Fruit fly (Drosophila melanogaster) whole organism, embryonic: ENCODE results near the gene Gr98d.

ENCODE experiments used
- Ada2b ChIP-seq: fragments of 200-800 bp; sonication (Bioruptor generic); IDR thresholded peaks from 2 replicates; pipeline ENCODE4 v1.3.6; 2022; ENCODE audit warnings: missing biosample characterization, missing genetic modification characterization
- Asciz ChIP-seq: fragments of 200-800 bp; sonication (Bioruptor generic); optimal IDR thresholded peaks from 2 replicates; lab custom pipeline; 2017; ENCODE audit warnings: missing biosample characterization, mild to moderate bottlenecking, missing genetic modification characterization, missing genetic modification reagents
- B-H2 ChIP-seq: fragments of 200-800 bp; sonication (Bioruptor generic); optimal IDR thresholded peaks from 2 replicates; lab custom pipeline; 2018; ENCODE audit warnings: missing biosample characterization, mild to moderate bottlenecking, missing genetic modification characterization
- Blimp-1 ChIP-seq: fragments of 200-800 bp; sonication (Bioruptor generic); optimal IDR thresholded peaks from 3 replicates; lab custom pipeline; 2018; ENCODE audit warnings: missing biosample characterization, missing genetic modification characterization, mild to moderate bottlenecking, moderate library complexity, missing genetic modification reagents
- CG10543 ChIP-seq: fragments of 200-800 bp; sonication (Bioruptor generic); optimal IDR thresholded peaks from 3 replicates; lab custom pipeline; 2017; ENCODE audit warnings: missing biosample characterization, mild to moderate bottlenecking, missing genetic modification characterization, moderate library complexity
- CG11504 ChIP-seq: fragments of 200-800 bp; sonication (Bioruptor generic); optimal IDR thresholded peaks from 3 replicates; lab custom pipeline; 2019; ENCODE audit warnings: missing biosample characterization, mild to moderate bottlenecking, missing genetic modification characterization, moderate library complexity
- CG1233 ChIP-seq: fragments of 200-800 bp; sonication (Bioruptor generic); optimal IDR thresholded peaks from 4 replicates; lab custom pipeline; 2018; ENCODE audit warnings: missing biosample characterization, mild to moderate bottlenecking, missing genetic modification characterization
- CG12769 ChIP-seq: fragments of 200-800 bp; sonication (Bioruptor generic); optimal IDR thresholded peaks from 2 replicates; lab custom pipeline; 2019; ENCODE audit warnings: missing biosample characterization, mild to moderate bottlenecking, missing genetic modification characterization, moderate library complexity
- CG13287 ChIP-seq: fragments of 200-800 bp; sonication (Bioruptor generic); IDR thresholded peaks from 2 replicates; pipeline ENCODE4 v1.3.6; 2022; ENCODE audit warnings: missing biosample characterization, missing genetic modification characterization; ENCODE audit not compliant: partially characterized antibody
- CG14965 ChIP-seq: fragments of 200-800 bp; sonication (Bioruptor generic); optimal IDR thresholded peaks from 2 replicates; lab custom pipeline; 2016; ENCODE audit warnings: missing biosample characterization, missing genetic modification characterization, borderline replicate concordance
- CG15073 ChIP-seq: fragments of 200-800 bp; sonication (Bioruptor generic); optimal IDR thresholded peaks from 2 replicates; lab custom pipeline; 2016; ENCODE audit warnings: missing biosample characterization, missing genetic modification characterization
- CG1529 ChIP-seq: fragments of 200-800 bp; sonication (Bioruptor generic); optimal IDR thresholded peaks from 3 replicates; lab custom pipeline; 2018; ENCODE audit warnings: missing biosample characterization, missing genetic modification characterization
- CG1602 ChIP-seq: fragments of 200-800 bp; sonication (Bioruptor generic); optimal IDR thresholded peaks from 3 replicates; lab custom pipeline; 2016; ENCODE audit warnings: missing biosample characterization, missing genetic modification characterization
- CG18764 ChIP-seq: fragments of 200-800 bp; sonication (Bioruptor generic); optimal IDR thresholded peaks from 3 replicates; lab custom pipeline; 2016; ENCODE audit warnings: missing biosample characterization, missing genetic modification characterization
- CG34224 ChIP-seq: fragments of 200-800 bp; sonication (Bioruptor generic); IDR thresholded peaks from 3 replicates; pipeline ENCODE4 v1.3.6; 2022; ENCODE audit warnings: missing biosample characterization, missing genetic modification characterization; ENCODE audit not compliant: partially characterized antibody
- CG42726 ChIP-seq: fragments of 200-800 bp; sonication (Bioruptor generic); IDR thresholded peaks from 2 replicates; pipeline ENCODE4 v1.3.6; 2022; ENCODE audit warnings: missing biosample characterization, missing genetic modification characterization; ENCODE audit not compliant: partially characterized antibody
- CG43689 ChIP-seq: fragments of 200-800 bp; sonication (Bioruptor generic); IDR thresholded peaks from 2 replicates; pipeline ENCODE4 v1.3.6; 2022; ENCODE audit warnings: missing biosample characterization, missing genetic modification characterization
- CG6791 ChIP-seq: fragments of 200-800 bp; sonication (Bioruptor generic); IDR thresholded peaks from 3 replicates; pipeline ENCODE4 v1.3.6; 2022; ENCODE audit warnings: missing biosample characterization, missing genetic modification characterization; ENCODE audit not compliant: partially characterized antibody
- CG7786 ChIP-seq: fragments of 200-800 bp; sonication (Bioruptor generic); optimal IDR thresholded peaks from 2 replicates; lab custom pipeline; 2016; ENCODE audit warnings: missing biosample characterization, missing genetic modification characterization
- CG8281 ChIP-seq: fragments of 200-800 bp; sonication (Bioruptor generic); optimal IDR thresholded peaks from 2 replicates; lab custom pipeline; 2018; ENCODE audit warnings: missing biosample characterization, mild to moderate bottlenecking, missing genetic modification characterization, moderate library complexity
- CG9817 ChIP-seq: fragments of 200-800 bp; sonication (Bioruptor generic); optimal IDR thresholded peaks from 2 replicates; lab custom pipeline; 2018; ENCODE audit warnings: missing biosample characterization, mild to moderate bottlenecking, missing genetic modification characterization, moderate library complexity
- CoRest ChIP-seq: fragments of 200-800 bp; sonication (Bioruptor generic); optimal IDR thresholded peaks from 3 replicates; lab custom pipeline; 2018; ENCODE audit warnings: missing biosample characterization, mild to moderate bottlenecking, missing genetic modification characterization, moderate library complexity
- D19B ChIP-seq: fragments of 200-800 bp; sonication (Bioruptor generic); optimal IDR thresholded peaks from 2 replicates; lab custom pipeline; 2017; ENCODE audit warnings: missing biosample characterization, mild to moderate bottlenecking, missing genetic modification characterization
- Eip74EF ChIP-seq, 2 experiments: fragments of 200-800 bp in 1 of 2; fragments of >200 bp in 1 of 2; sonication (Bioruptor generic) in 1 of 2; optimal IDR thresholded peaks; 2 replicates each; lab custom pipeline; 2017 to 2019; ENCODE audit warnings: missing biosample characterization in 2 of 2, missing genetic modification characterization in 2 of 2, mild to moderate bottlenecking in 1 of 2, moderate library complexity in 1 of 2
- Elba2 ChIP-seq: fragments of 200-800 bp; sonication (Bioruptor generic); optimal IDR thresholded peaks from 3 replicates; lab custom pipeline; 2016; ENCODE audit warnings: missing biosample characterization, missing genetic modification characterization
- NC2α ChIP-seq: fragments of 200-800 bp; sonication (Bioruptor generic); optimal IDR thresholded peaks from 2 replicates; lab custom pipeline; 2016; ENCODE audit warnings: missing biosample characterization, missing genetic modification characterization
- Nf-YC ChIP-seq: fragments of 200-800 bp; optimal IDR thresholded peaks from 3 replicates; lab custom pipeline; 2019; ENCODE audit warnings: missing biosample characterization, mild to moderate bottlenecking, missing genetic modification characterization, moderate library complexity
- Six4 ChIP-seq: fragments of 200-800 bp; sonication (Bioruptor generic); optimal IDR thresholded peaks from 2 replicates; lab custom pipeline; 2016; ENCODE audit warnings: missing biosample characterization, missing genetic modification characterization
- Trl ChIP-seq, 3 experiments: fragments of >200 bp in 2 of 3; fragments of 200-800 bp in 1 of 3; sonication (Bioruptor generic) in 1 of 3; optimal IDR thresholded peaks; 2 replicates in 1 of 3; 3 replicates in 2 of 3; lab custom pipeline; 2016 to 2017; ENCODE audit warnings: missing biosample characterization in 1 of 3, missing genetic modification characterization in 1 of 3
- Vsx1 ChIP-seq: fragments of 200-800 bp; sonication (Bioruptor generic); optimal IDR thresholded peaks from 2 replicates; lab custom pipeline; 2017; ENCODE audit warnings: missing biosample characterization, mild to moderate bottlenecking, missing genetic modification characterization, missing genetic modification reagents
- ato ChIP-seq: fragments of 200-800 bp; sonication (Bioruptor generic); IDR thresholded peaks from 2 replicates; pipeline ENCODE4 v1.3.6; 2022; ENCODE audit warnings: missing biosample characterization, missing genetic modification characterization; ENCODE audit not compliant: partially characterized antibody
- croc ChIP-seq: fragments of 200-800 bp; sonication (Bioruptor generic); conservative IDR thresholded peaks from 3 replicates; pipeline ENCODE4 v1.3.6; 2022; ENCODE audit warnings: missing biosample characterization, missing genetic modification characterization
- crol ChIP-seq: fragments of 200-800 bp; sonication (Bioruptor generic); IDR thresholded peaks from 2 replicates; pipeline ENCODE4 v1.3.6; 2022; ENCODE audit warnings: missing biosample characterization, missing genetic modification characterization
- emc ChIP-seq: fragments of 200-800 bp; sonication (Bioruptor generic); optimal IDR thresholded peaks from 2 replicates; lab custom pipeline; 2016; ENCODE audit warnings: missing biosample characterization, missing genetic modification characterization
- grau ChIP-seq: fragments of 200-800 bp; optimal IDR thresholded peaks from 3 replicates; lab custom pipeline; 2019; ENCODE audit warnings: missing biosample characterization, mild to moderate bottlenecking, missing genetic modification characterization, moderate library complexity
- h ChIP-seq: fragments of >200 bp; optimal IDR thresholded peaks from 2 replicates; lab custom pipeline; 2017
- hbn ChIP-seq: fragments of 200-800 bp; sonication (Bioruptor generic); IDR thresholded peaks from 2 replicates; pipeline ENCODE4 v1.3.6; 2022; ENCODE audit warnings: missing biosample characterization, missing genetic modification characterization; ENCODE audit not compliant: partially characterized antibody
- hth ChIP-seq: fragments of >200 bp; optimal IDR thresholded peaks from 2 replicates; lab custom pipeline; 2017; ENCODE audit warnings: inconsistent platforms
- lab ChIP-seq: fragments of 200-800 bp; sonication (Bioruptor generic); optimal IDR thresholded peaks from 3 replicates; lab custom pipeline; 2017; ENCODE audit warnings: missing biosample characterization, missing genetic modification characterization, mild to moderate bottlenecking, moderate library complexity, missing genetic modification reagents
- nau ChIP-seq: fragments of 200-800 bp; sonication (Bioruptor generic); optimal IDR thresholded peaks from 3 replicates; lab custom pipeline; 2017; ENCODE audit warnings: missing biosample characterization, mild to moderate bottlenecking, missing genetic modification characterization, missing genetic modification reagents
- nerfin-2 ChIP-seq: fragments of 200-800 bp; sonication (Bioruptor generic); IDR thresholded peaks from 2 replicates; pipeline ENCODE4 v1.3.6; 2022; ENCODE audit warnings: missing biosample characterization, missing genetic modification characterization; ENCODE audit not compliant: partially characterized antibody
- nom ChIP-seq: fragments of 200-800 bp; sonication (Bioruptor generic); optimal IDR thresholded peaks from 2 replicates; lab custom pipeline; 2017; ENCODE audit warnings: missing biosample characterization, missing genetic modification characterization, mild to moderate bottlenecking, moderate library complexity, missing genetic modification reagents
- psq ChIP-seq: fragments of 200-800 bp; sonication (Bioruptor generic); optimal IDR thresholded peaks from 2 replicates; lab custom pipeline; 2017; ENCODE audit warnings: missing biosample characterization, missing genetic modification characterization
- rib ChIP-seq: fragments of 200-800 bp; sonication (Bioruptor generic); IDR thresholded peaks from 2 replicates; pipeline ENCODE4 v1.3.6; 2022; ENCODE audit warnings: missing biosample characterization, missing genetic modification characterization
- sd ChIP-seq: fragments of 200-800 bp; sonication (Bioruptor generic); optimal IDR thresholded peaks from 3 replicates; lab custom pipeline; 2018; ENCODE audit warnings: missing biosample characterization, mild to moderate bottlenecking, missing genetic modification characterization, moderate library complexity
- sob ChIP-seq: fragments of 200-800 bp; sonication (Bioruptor generic); IDR thresholded peaks from 2 replicates; pipeline ENCODE4 v1.3.6; 2022; ENCODE audit warnings: missing biosample characterization, missing genetic modification characterization
- sug ChIP-seq: fragments of 200-800 bp; optimal IDR thresholded peaks from 2 replicates; lab custom pipeline; 2019; ENCODE audit warnings: missing biosample characterization, mild to moderate bottlenecking, missing genetic modification characterization, moderate library complexity
- tio ChIP-seq: fragments of 200-800 bp; sonication (Bioruptor generic); optimal IDR thresholded peaks from 2 replicates; lab custom pipeline; 2017; ENCODE audit warnings: missing biosample characterization, missing genetic modification characterization, inconsistent platforms

Gr98d gene

dm6 chr3R:27580274-27581011, 34.6 kb downstream of the Gr98d start (continued):
- TF ChIP-seq Blimp-1 (GFP tag; lab: Kevin White, UChicago): no peak
- no peak for TF ChIP-seq Elba2
- peak; percentile 14 for TF ChIP-seq CG12769
- no peak for TF ChIP-seq CoRest (tag; lab: Kevin White, UChicago)
- TF ChIP-seq tio: no peak
- no peak for TF ChIP-seq croc
- no peak for TF ChIP-seq CG13287 (GFP tag; lab: Robert Waterston, UW)
- TF ChIP-seq sug (tag; lab: Kevin White, UChicago): peak; percentile 62
- no peak for TF ChIP-seq CG42726
- TF ChIP-seq D19B (GFP tag; lab: Kevin White, UChicago): no peak
- no peak for TF ChIP-seq hth (lab: Kevin White, UChicago)
- peak; percentile 89 for TF ChIP-seq crol
- peak; percentile 41 for TF ChIP-seq CG10543 (GFP tag; lab: Kevin White, UChicago)
- no peak for TF ChIP-seq CG1602 (GFP tag; lab: Kevin White, UChicago)
- no peak for TF ChIP-seq CG7786 (GFP tag; lab: Kevin White, UChicago)
- TF ChIP-seq emc (GFP tag; lab: Kevin White, UChicago): no peak
- no peak for TF ChIP-seq CG43689 (GFP tag; lab: Robert Waterston, UW)
- TF ChIP-seq nau (GFP tag; lab: Kevin White, UChicago): peak; percentile 9
- TF ChIP-seq Nf-YC: no peak
- TF ChIP-seq h: no peak
- TF ChIP-seq CG1529 (GFP tag; lab: Kevin White, UChicago): no peak
- 0 out of 3 replicates have a peak, but pooled peaks have one; percentile 26 for TF ChIP-seq CG6791 (GFP tag; lab: Robert Waterston, UW)
- TF ChIP-seq nerfin-2 (GFP tag; lab: Robert Waterston, UW): no peak
- no peak for TF ChIP-seq ato (GFP tag; lab: Robert Waterston, UW)
- peak; percentile 5 for TF ChIP-seq lab
- peak; percentile 7 for TF ChIP-seq CG1233 (GFP tag; lab: Kevin White, UChicago)
- no peak for TF ChIP-seq Ada2b
- TF ChIP-seq Asciz (GFP tag; lab: Kevin White, UChicago): no peak
- TF ChIP-seq CG18764 (GFP tag; lab: Kevin White, UChicago): no peak
- no peak for TF ChIP-seq Eip74EF (GFP tag; optimal IDR thresholded peaks at IDR 0.05; lab: Kevin White, UChicago)
- no peak for TF ChIP-seq NC2α (GFP tag; lab: Kevin White, UChicago)
- TF ChIP-seq CG8281 (tag; lab: Kevin White, UChicago): no peak
- no peak for TF ChIP-seq B-H2 (GFP tag; lab: Kevin White, UChicago)
- TF ChIP-seq CG15073 (GFP tag; lab: Kevin White, UChicago): no peak
- no peak for TF ChIP-seq CG11504
- TF ChIP-seq sd (tag; lab: Kevin White, UChicago): peak; percentile 65
- TF ChIP-seq grau (tag; lab: Kevin White, UChicago): peak; percentile 68
- TF ChIP-seq Vsx1 (GFP tag; lab: Kevin White, UChicago): no peak
- peak; percentile 70; the same call in 1 of the 2 replicates for TF ChIP-seq rib
- TF ChIP-seq sob (GFP tag; lab: Robert Waterston, UW): 0 out of 2 replicates have a peak, but pooled peaks have one; percentile 10
- TF ChIP-seq CG14965: no peak
- TF ChIP-seq CG34224 (GFP tag; lab: Robert Waterston, UW): no peak
- TF ChIP-seq nom (GFP tag; lab: Kevin White, UChicago): peak; percentile 21
- no peak for TF ChIP-seq CG9817 (tag; lab: Kevin White, UChicago)
- peak; percentile 80 to 88 for TF ChIP-seq Trl (optimal IDR thresholded peaks at IDR 0.05; lab: Kevin White, UChicago)
- TF ChIP-seq Trl (GFP tag; optimal IDR thresholded peaks at IDR 0.05; lab: Kevin White, UChicago): no peak
- no peak for TF ChIP-seq Six4 (GFP tag; lab: Kevin White, UChicago)
- TF ChIP-seq psq (GFP tag; lab: Kevin White, UChicago): peak; percentile 19
- TF ChIP-seq hbn (GFP tag; lab: Robert Waterston, UW): no peak
